Fruit fly (Drosophila melanogaster) whole organism, embryonic: Measurements from ENCODE around the gene shams.
A peak's percentile ranks its signal among the peaks of the same experiment; 100 is the strongest.

Experiments
- Bdp1 ChIP-seq: fragments of 200-800 bp; sonication (Bioruptor generic); optimal IDR thresholded peaks from 3 replicates; lab custom pipeline; 2016; ENCODE audit warnings: missing biosample characterization, missing genetic modification characterization
- CG10565 ChIP-seq: fragments of 200-800 bp; sonication (Bioruptor generic); optimal IDR thresholded peaks from 3 replicates; lab custom pipeline; 2016; ENCODE audit warnings: missing biosample characterization, mild to moderate bottlenecking, missing genetic modification characterization
- CG13287 ChIP-seq: fragments of 200-800 bp; sonication (Bioruptor generic); IDR thresholded peaks from 2 replicates; pipeline ENCODE4 v1.3.6; 2022; ENCODE audit warnings: missing biosample characterization, missing genetic modification characterization; ENCODE audit not compliant: partially characterized antibody
- CG14441 ChIP-seq: fragments of 200-800 bp; sonication (Bioruptor generic); IDR thresholded peaks from 2 replicates; pipeline ENCODE4 v1.3.6; 2022; ENCODE audit warnings: missing biosample characterization, missing genetic modification characterization
- CG14860 ChIP-seq: fragments of 200-800 bp; sonication (Bioruptor generic); IDR thresholded peaks from 3 replicates; pipeline ENCODE4 v1.3.6; 2022; ENCODE audit warnings: missing biosample characterization, missing genetic modification characterization; ENCODE audit not compliant: partially characterized antibody
- CG1603 ChIP-seq: fragments of 200-800 bp; sonication (Bioruptor generic); optimal IDR thresholded peaks from 2 replicates; lab custom pipeline; 2019; ENCODE audit warnings: missing biosample characterization, mild to moderate bottlenecking, missing genetic modification characterization, moderate library complexity
- CG16813 ChIP-seq: fragments of 200-800 bp; sonication (Bioruptor generic); IDR thresholded peaks from 3 replicates; pipeline ENCODE4 v1.3.6; 2022; ENCODE audit warnings: missing biosample characterization, missing genetic modification characterization; ENCODE audit not compliant: partially characterized antibody
- CG17359 ChIP-seq: fragments of 200-800 bp; sonication (Bioruptor generic); optimal IDR thresholded peaks from 3 replicates; lab custom pipeline; 2018; ENCODE audit warnings: missing biosample characterization, mild to moderate bottlenecking, missing genetic modification characterization, moderate library complexity
- CG18262 ChIP-seq: fragments of 200-800 bp; optimal IDR thresholded peaks from 3 replicates; lab custom pipeline; 2019; ENCODE audit warnings: missing biosample characterization, mild to moderate bottlenecking, missing genetic modification characterization, moderate library complexity
- CG31441 ChIP-seq: fragments of 200-800 bp; sonication (Bioruptor generic); IDR thresholded peaks from 2 replicates; pipeline ENCODE4 v1.3.6; 2022; ENCODE audit warnings: missing biosample characterization, missing genetic modification characterization
- CG3281 ChIP-seq: fragments of 200-800 bp; sonication (Bioruptor generic); optimal IDR thresholded peaks from 3 replicates; lab custom pipeline; 2017; ENCODE audit warnings: missing biosample characterization, mild to moderate bottlenecking, missing genetic modification characterization
- CG34422 ChIP-seq: fragments of 200-800 bp; sonication (Bioruptor generic); IDR thresholded peaks from 3 replicates; pipeline ENCODE4 v1.3.6; 2022; ENCODE audit warnings: missing biosample characterization, missing genetic modification characterization
- CG4404 ChIP-seq: fragments of 200-800 bp; sonication (Bioruptor generic); IDR thresholded peaks from 2 replicates; pipeline ENCODE4 v1.3.6; 2022; ENCODE audit warnings: missing biosample characterization, missing genetic modification characterization
- CG5245 ChIP-seq: fragments of 200-800 bp; sonication (Bioruptor generic); optimal IDR thresholded peaks from 3 replicates; lab custom pipeline; 2016; ENCODE audit warnings: missing biosample characterization, missing genetic modification characterization
- CG7745 ChIP-seq: fragments of 200-800 bp; sonication (Bioruptor generic); optimal IDR thresholded peaks from 2 replicates; lab custom pipeline; 2018; ENCODE audit warnings: missing biosample characterization, mild to moderate bottlenecking, missing genetic modification characterization, moderate library complexity
- CG8478 ChIP-seq: fragments of >200 bp; optimal IDR thresholded peaks from 2 replicates; lab custom pipeline; 2018
- CG9437 ChIP-seq: fragments of 200-800 bp; sonication (Bioruptor generic); optimal IDR thresholded peaks from 2 replicates; lab custom pipeline; 2018; ENCODE audit warnings: missing biosample characterization, mild to moderate bottlenecking, missing genetic modification characterization
- CG9797 ChIP-seq: fragments of 200-800 bp; sonication (Bioruptor generic); optimal IDR thresholded peaks from 3 replicates; lab custom pipeline; 2018; ENCODE audit warnings: missing biosample characterization, mild to moderate bottlenecking, missing genetic modification characterization
- CG9932 ChIP-seq: fragments of 200-800 bp; sonication (Bioruptor generic); IDR thresholded peaks from 2 replicates; pipeline ENCODE4 v1.3.6; 2022; ENCODE audit warnings: missing biosample characterization, missing genetic modification characterization
- D19A ChIP-seq: fragments of 200-800 bp; optimal IDR thresholded peaks from 3 replicates; lab custom pipeline; 2019; ENCODE audit warnings: missing biosample characterization, mild to moderate bottlenecking, missing genetic modification characterization, moderate library complexity
- Dad ChIP-seq: fragments of 200-800 bp; sonication (Bioruptor generic); optimal IDR thresholded peaks from 3 replicates; lab custom pipeline; 2016; ENCODE audit warnings: missing biosample characterization, missing genetic modification characterization
- Fer3 ChIP-seq: fragments of 200-800 bp; sonication (Bioruptor generic); optimal IDR thresholded peaks from 2 replicates; lab custom pipeline; 2018; ENCODE audit warnings: missing biosample characterization, mild to moderate bottlenecking, missing genetic modification characterization, moderate library complexity
- Hey ChIP-seq: fragments of 200-800 bp; sonication (Bioruptor generic); optimal IDR thresholded peaks from 3 replicates; lab custom pipeline; 2018; ENCODE audit warnings: missing biosample characterization, mild to moderate bottlenecking, missing genetic modification characterization
- Hmx ChIP-seq: fragments of 200-800 bp; sonication (Bioruptor generic); optimal IDR thresholded peaks from 2 replicates; lab custom pipeline; 2016; ENCODE audit warnings: missing biosample characterization, missing genetic modification characterization
- MBD-R2 ChIP-seq: fragments of 200-800 bp; sonication (Bioruptor generic); IDR thresholded peaks from 2 replicates; pipeline ENCODE4 v1.3.6; 2022; ENCODE audit warnings: missing biosample characterization, missing genetic modification characterization
- Mad ChIP-seq: fragments of 200-800 bp; sonication (Bioruptor generic); optimal IDR thresholded peaks from 2 replicates; lab custom pipeline; 2016; ENCODE audit warnings: missing biosample characterization, missing genetic modification characterization
- Opbp ChIP-seq: fragments of 200-800 bp; sonication (Bioruptor generic); IDR thresholded peaks from 3 replicates; pipeline ENCODE4 v1.3.6; 2022; ENCODE audit warnings: missing biosample characterization, missing genetic modification characterization; ENCODE audit not compliant: partially characterized antibody
- Optix ChIP-seq: fragments of 200-800 bp; sonication (Bioruptor generic); IDR thresholded peaks from 3 replicates; pipeline ENCODE4 v1.3.6; 2022; ENCODE audit warnings: missing biosample characterization, missing genetic modification characterization
- Rfx ChIP-seq: fragments of 200-800 bp; sonication (Bioruptor generic); IDR thresholded peaks from 2 replicates; pipeline ENCODE4 v1.3.6; 2022; ENCODE audit warnings: missing biosample characterization, missing genetic modification characterization
- Stat92E ChIP-seq, 3 experiments: fragments of >200 bp in 2 of 3; fragments of 200-800 bp in 1 of 3; sonication (Bioruptor generic) in 1 of 3; optimal IDR thresholded peaks; 2 replicates each; lab custom pipeline; 2017 to 2019; ENCODE audit warnings: missing biosample characterization in 3 of 3, missing genetic modification characterization in 3 of 3, mild to moderate bottlenecking in 1 of 3, moderate library complexity in 1 of 3
- Vsx1 ChIP-seq: fragments of 200-800 bp; sonication (Bioruptor generic); optimal IDR thresholded peaks from 2 replicates; lab custom pipeline; 2017; ENCODE audit warnings: missing biosample characterization, mild to moderate bottlenecking, missing genetic modification characterization, missing genetic modification reagents
- bbx ChIP-seq: fragments of 200-800 bp; sonication (Bioruptor generic); IDR thresholded peaks from 2 replicates; pipeline ENCODE4 v1.3.6; 2022; ENCODE audit warnings: missing biosample characterization, missing genetic modification characterization; ENCODE audit not compliant: partially characterized antibody
- bcd ChIP-seq: fragments of 200-800 bp; sonication (Bioruptor generic); optimal IDR thresholded peaks from 2 replicates; lab custom pipeline; 2017; ENCODE audit warnings: missing biosample characterization, mild to moderate bottlenecking, missing genetic modification characterization
- chinmo ChIP-seq: fragments of 200-800 bp; sonication (Bioruptor generic); IDR thresholded peaks from 4 replicates; pipeline ENCODE4 v1.3.6; 2022; ENCODE audit warnings: missing biosample characterization, missing genetic modification characterization; ENCODE audit not compliant: partially characterized antibody
- fru ChIP-seq: fragments of >200 bp; optimal IDR thresholded peaks from 2 replicates; lab custom pipeline; 2017
- hkb ChIP-seq, 2 experiments: fragments of 200-800 bp in 1 of 2; fragments of >200 bp in 1 of 2; sonication (Bioruptor generic) in 1 of 2; IDR thresholded peaks in 1 of 2; optimal IDR thresholded peaks in 1 of 2; 2 replicates each; pipeline versions ENCODE4 v1.3.6 to Lab custom; 2017 to 2022; ENCODE audit warnings: missing biosample characterization in 1 of 2, missing genetic modification characterization in 1 of 2
- inv ChIP-seq: fragments of 200-800 bp; sonication (Bioruptor generic); IDR thresholded peaks from 2 replicates; pipeline ENCODE4 v1.3.6; 2022; ENCODE audit warnings: missing biosample characterization, missing genetic modification characterization; ENCODE audit not compliant: partially characterized antibody
- jing ChIP-seq: fragments of 200-800 bp; sonication (Bioruptor generic); optimal IDR thresholded peaks from 2 replicates; lab custom pipeline; 2018; ENCODE audit warnings: missing biosample characterization, mild to moderate bottlenecking, missing genetic modification characterization
- knrl ChIP-seq: fragments of 200-800 bp; sonication (Bioruptor generic); IDR thresholded peaks from 3 replicates; pipeline ENCODE4 v1.3.6; 2022; ENCODE audit warnings: missing biosample characterization, missing genetic modification characterization; ENCODE audit not compliant: partially characterized antibody
- lola ChIP-seq, 3 experiments: fragments of >200 bp in 2 of 3; fragments of 200-800 bp in 1 of 3; sonication (Bioruptor generic) in 1 of 3; optimal IDR thresholded peaks; 2 replicates each; lab custom pipeline; 2017 to 2019; ENCODE audit warnings: missing biosample characterization in 3 of 3, missing genetic modification characterization in 3 of 3, mild to moderate bottlenecking in 1 of 3, moderate library complexity in 1 of 3
- lov ChIP-seq, 2 experiments: fragments of 200-800 bp in 1 of 2; fragments of >200 bp in 1 of 2; sonication (Bioruptor generic) in 1 of 2; IDR thresholded peaks in 1 of 2; optimal IDR thresholded peaks in 1 of 2; 2 replicates in 1 of 2; 3 replicates in 1 of 2; pipeline versions ENCODE4 v1.3.6 to Lab custom; 2017 to 2022; ENCODE audit warnings: missing biosample characterization in 1 of 2, missing genetic modification characterization in 1 of 2
- oc ChIP-seq: fragments of 200-800 bp; sonication (Bioruptor generic); optimal IDR thresholded peaks from 2 replicates; lab custom pipeline; 2018; ENCODE audit warnings: missing biosample characterization, mild to moderate bottlenecking, missing genetic modification characterization, moderate library complexity
- pzg ChIP-seq: fragments of 200-800 bp; sonication (Bioruptor generic); optimal IDR thresholded peaks from 3 replicates; lab custom pipeline; 2018; ENCODE audit warnings: missing biosample characterization, mild to moderate bottlenecking, missing genetic modification characterization, moderate library complexity
- rib ChIP-seq: fragments of 200-800 bp; sonication (Bioruptor generic); IDR thresholded peaks from 2 replicates; pipeline ENCODE4 v1.3.6; 2022; ENCODE audit warnings: missing biosample characterization, missing genetic modification characterization
- run ChIP-seq: fragments of 200-800 bp; sonication (Bioruptor generic); optimal IDR thresholded peaks from 3 replicates; lab custom pipeline; 2018; ENCODE audit warnings: missing biosample characterization, mild to moderate bottlenecking, missing genetic modification characterization
- slou ChIP-seq: fragments of 200-800 bp; sonication (Bioruptor generic); optimal IDR thresholded peaks from 3 replicates; lab custom pipeline; 2016; ENCODE audit warnings: missing biosample characterization, missing genetic modification characterization
- sna ChIP-seq: fragments of 200-800 bp; sonication (Bioruptor generic); IDR thresholded peaks from 2 replicates; pipeline ENCODE4 v1.3.6; 2022; ENCODE audit warnings: missing biosample characterization, missing genetic modification characterization; ENCODE audit not compliant: partially characterized antibody
- toy ChIP-seq: fragments of 200-800 bp; sonication (Bioruptor generic); IDR thresholded peaks from 2 replicates; pipeline ENCODE4 v1.3.6; 2022; ENCODE audit warnings: missing biosample characterization, missing genetic modification characterization
- zf30C ChIP-seq: fragments of 200-800 bp; sonication (Bioruptor generic); optimal IDR thresholded peaks from 3 replicates; lab custom pipeline; 2018; ENCODE audit warnings: missing biosample characterization, mild to moderate bottlenecking, missing genetic modification characterization

shams gene

DNA sequence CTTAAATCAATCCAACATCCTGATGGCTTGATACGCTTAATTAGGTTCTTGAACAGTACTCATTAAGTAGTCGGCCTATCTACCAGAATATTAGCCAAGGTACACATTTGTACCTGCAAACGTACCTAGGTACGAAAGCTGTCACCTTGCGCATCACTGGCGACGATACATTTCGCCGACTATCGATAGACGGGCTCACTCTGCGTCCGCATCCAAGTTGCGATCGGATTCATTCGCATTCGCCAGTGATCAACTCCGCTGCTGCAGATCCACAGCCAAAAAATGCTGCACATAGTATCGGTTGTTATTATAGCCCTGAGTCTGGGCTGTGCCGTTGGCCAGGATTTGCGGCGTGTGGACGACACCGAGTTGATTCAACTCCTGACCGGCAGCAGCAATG lies 26.9 kb downstream of the shams start, which contains the start of gene CG11790 (continued):
- TF ChIP-seq CG3281 (GFP tag; lab: Kevin White, UChicago) (no peak), CG14860 (peak; percentile 71), CG7745 (tag; lab: Kevin White, UChicago) (no peak), rib (no peak), CG13287 (GFP tag; lab: Robert Waterston, UW) (peak; percentile 88), Rfx (GFP tag; lab: Robert Waterston, UW) (peak; percentile 43; the same call in 1 of the 2 replicates), CG4404 (no peak), CG8478 (lab: Kevin White, UChicago) (no peak), sna (GFP tag; lab: Robert Waterston, UW) (peak; percentile 75), CG1603 (tag; lab: Kevin White, UChicago) (peak; percentile 59), slou (GFP tag; lab: Kevin White, UChicago) (no peak), Opbp (GFP tag; lab: Robert Waterston, UW) (peak; percentile 84; the same call in 2 of the 3 replicates), knrl (GFP tag; lab: Robert Waterston, UW) (peak; percentile 73; the same call in 1 of the 3 replicates), Stat92E (GFP tag; optimal IDR thresholded peaks at IDR 0.05; lab: Kevin White, UChicago) (no peak), toy (GFP tag; lab: Robert Waterston, UW) (no peak), D19A (tag; lab: Kevin White, UChicago) (no peak), Hmx (no peak), Dad (no peak), Mad (no peak), zf30C (GFP tag; lab: Kevin White, UChicago) (no peak), lola (GFP tag; optimal IDR thresholded peaks at IDR 0.05; lab: Kevin White, UChicago) (no peak), bbx (GFP tag; lab: Robert Waterston, UW) (peak; percentile 85), CG31441 (GFP tag; lab: Robert Waterston, UW) (no peak), CG9797 (GFP tag; lab: Kevin White, UChicago) (no peak), Optix (no peak), bcd (no peak), lov (optimal IDR thresholded peaks at IDR 0.05; lab: Kevin White, UChicago) (no peak), lov (GFP tag; IDR thresholded peaks at IDR 0.05; lab: Robert Waterston, UW) (0 out of 3 replicates have a peak, but pooled peaks have one; percentile 16), CG14441 (GFP tag; lab: Robert Waterston, UW) (no peak), Bdp1 (GFP tag; lab: Kevin White, UChicago) (no peak), chinmo (GFP tag; lab: Robert Waterston, UW) (0 out of 4 replicates have a peak, but pooled peaks have one; percentile 42), oc (tag; lab: Kevin White, UChicago) (no peak), CG9437 (no peak), Hey (tag; lab: Kevin White, UChicago) (no peak), MBD-R2 (GFP tag; lab: Robert Waterston, UW) (peak; percentile 84), fru (no peak), pzg (GFP tag; lab: Kevin White, UChicago) (peak; percentile 63), CG18262 (tag; lab: Kevin White, UChicago) (no peak), Fer3 (tag; lab: Kevin White, UChicago) (no peak), inv (peak; percentile 51; the same call in 1 of the 2 replicates), CG10565 (GFP tag; lab: Kevin White, UChicago) (no peak), CG17359 (tag; lab: Kevin White, UChicago) (no peak), CG16813 (peak; percentile 66), hkb (optimal IDR thresholded peaks at IDR 0.05; lab: Kevin White, UChicago) (no peak), hkb (GFP tag; IDR thresholded peaks at IDR 0.05; lab: Robert Waterston, UW) (0 out of 2 replicates have a peak, but pooled peaks have one; percentile 12), CG5245 (GFP tag; lab: Kevin White, UChicago) (no peak), CG9932 (GFP tag; lab: Robert Waterston, UW) (no peak), CG34422 (GFP tag; lab: Robert Waterston, UW) (no peak), jing (GFP tag; lab: Kevin White, UChicago) (no peak), run (no peak), Vsx1 (GFP tag; lab: Kevin White, UChicago) (no peak)
